Worm (Caenorhabditis elegans): ENCODE measurements around the gene Y25C1A.8.

ce11 chrII:3045875-3046274 is 30.9 kb downstream of the Y25C1A.8 start, which contains the start of gene sri-30:
- TF ChIP-seq him-1 (tag; optimal IDR thresholded peaks at IDR 0.05): no peak
- no peak for TF ChIP-seq W03F9.2 (tag; optimal IDR thresholded peaks at IDR 0.05)
- no peak for TF ChIP-seq dao-5 (tag; optimal IDR thresholded peaks at IDR 0.05)
